Fruit fly (Drosophila melanogaster): ENCODE data around the gene by.

by gene

DNA sequence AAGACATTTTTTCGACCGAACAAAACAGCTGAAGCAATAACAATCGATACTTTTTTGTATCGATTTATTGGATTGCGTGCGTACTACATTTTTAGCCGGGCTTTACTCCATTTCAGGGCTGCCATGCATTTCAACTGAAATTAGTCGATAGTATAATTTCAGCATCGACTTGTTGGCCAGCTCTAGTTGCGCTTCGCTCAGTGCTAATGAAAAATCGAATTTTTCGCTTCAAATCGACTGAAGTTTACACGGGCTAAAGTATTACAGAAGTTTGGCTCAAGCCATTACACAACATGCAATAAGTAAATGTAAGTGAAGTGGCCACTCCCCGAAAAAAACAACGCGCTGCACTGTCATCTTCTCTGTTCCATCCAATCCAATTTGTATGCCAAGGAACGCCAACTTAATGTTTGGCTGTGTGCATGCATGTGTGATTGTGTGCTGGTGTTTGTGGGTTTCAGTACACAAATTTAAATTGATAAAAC is 16.9 kb downstream of the by start, which contains the start of the genes mRpL47, CG8176 and Kdm3 (continued):
- peak; percentile 68 for TF ChIP-seq CG2712 (tag; optimal IDR thresholded peaks at IDR 0.05)
- TF ChIP-seq chn (GFP tag; optimal IDR thresholded peaks at IDR 0.05), result peak; percentile 75
- no peak for TF ChIP-seq Jarid2 (GFP tag; optimal IDR thresholded peaks at IDR 0.05)
- peak; percentile 72 for TF ChIP-seq Dad (GFP tag; optimal IDR thresholded peaks at IDR 0.05)
- no peak for TF ChIP-seq CG3995 (GFP tag; optimal IDR thresholded peaks at IDR 0.05)
- TF ChIP-seq scrt (GFP tag; optimal IDR thresholded peaks at IDR 0.05), result peak; percentile 42
- peak; percentile 38 for TF ChIP-seq CG11398 (GFP tag; optimal IDR thresholded peaks at IDR 0.05)
- no peak for TF ChIP-seq inv (GFP tag; IDR thresholded peaks at IDR 0.05; ENCODE audit: partially characterized antibody)
- TF ChIP-seq CG17802 (tag; optimal IDR thresholded peaks at IDR 0.05), result peak; percentile 21
- TF ChIP-seq CG34376 (GFP tag; optimal IDR thresholded peaks at IDR 0.05), result peak; percentile 78
- TF ChIP-seq CG6813 (GFP tag; optimal IDR thresholded peaks at IDR 0.05), result no peak
- TF ChIP-seq zf30C (GFP tag; optimal IDR thresholded peaks at IDR 0.05), result no peak
- TF ChIP-seq maf-S (GFP tag; optimal IDR thresholded peaks at IDR 0.05), result peak; percentile 54
- TF ChIP-seq CG12104 (GFP tag; optimal IDR thresholded peaks at IDR 0.05), result peak; percentile 25
- TF ChIP-seq CG4328 (GFP tag; optimal IDR thresholded peaks at IDR 0.05), result no peak
- no peak for TF ChIP-seq CG34224 (GFP tag; IDR thresholded peaks at IDR 0.05; ENCODE audit: partially characterized antibody)
- TF ChIP-seq Xbp1 (GFP tag; optimal IDR thresholded peaks at IDR 0.05), result peak; percentile 71
- no peak for TF ChIP-seq E2f2 (GFP tag; IDR thresholded peaks at IDR 0.05)
- TF ChIP-seq CG2199 (GFP tag; IDR thresholded peaks at IDR 0.05), result no peak
- no peak for TF ChIP-seq Doc2 (GFP tag; IDR thresholded peaks at IDR 0.05)
- TF ChIP-seq exex (tag; optimal IDR thresholded peaks at IDR 0.05), result peak; percentile 56
- TF ChIP-seq CG8924 (tag; optimal IDR thresholded peaks at IDR 0.05), result peak; percentile 71
- no peak for TF ChIP-seq aop (GFP tag; IDR thresholded peaks at IDR 0.05)
- peak in 1 of 2 experiments; percentile 13 for TF ChIP-seq bsh (GFP tag; optimal IDR thresholded peaks at IDR 0.05)
- TF ChIP-seq CG17912 (GFP tag; optimal IDR thresholded peaks at IDR 0.05), result no peak
- TF ChIP-seq ttk (GFP tag; IDR thresholded peaks at IDR 0.05), result no peak
- no peak for TF ChIP-seq CG9437 (GFP tag; optimal IDR thresholded peaks at IDR 0.05)
- peak; percentile 83 for TF ChIP-seq CG12769 (tag; optimal IDR thresholded peaks at IDR 0.05)
- no peak for TF ChIP-seq Six4 (GFP tag; optimal IDR thresholded peaks at IDR 0.05)
- no peak for TF ChIP-seq CG4360 (GFP tag; IDR thresholded peaks at IDR 0.05)
- TF ChIP-seq CG16813 (GFP tag; IDR thresholded peaks at IDR 0.05; ENCODE audit: partially characterized antibody), result no peak
- peak; percentile 16 for TF ChIP-seq da (GFP tag; optimal IDR thresholded peaks at IDR 0.05)
- TF ChIP-seq Ptx1 (GFP tag; IDR thresholded peaks at IDR 0.05), result no peak
- TF ChIP-seq en (GFP tag; optimal IDR thresholded peaks at IDR 0.05), result peak; percentile 20
- TF ChIP-seq Mad (GFP tag; optimal IDR thresholded peaks at IDR 0.05), result peak; percentile 66
- TF ChIP-seq CTCF (GFP tag; optimal IDR thresholded peaks at IDR 0.05), result peak; percentile 45
- peak; percentile 52 for TF ChIP-seq CG10654 (GFP tag; optimal IDR thresholded peaks at IDR 0.05)
- TF ChIP-seq so (GFP tag; IDR thresholded peaks at IDR 0.05), result no peak
- TF ChIP-seq stwl (tag; optimal IDR thresholded peaks at IDR 0.05), result peak; percentile 70
- TF ChIP-seq CG11723 (GFP tag; optimal IDR thresholded peaks at IDR 0.05), result no peak
- TF ChIP-seq CG3065 (GFP tag; optimal IDR thresholded peaks at IDR 0.05), result no peak
- no peak for TF ChIP-seq CG12236 (GFP tag; optimal IDR thresholded peaks at IDR 0.05)
- TF ChIP-seq CG43689 (GFP tag; IDR thresholded peaks at IDR 0.05), result no peak
- TF ChIP-seq CG8089 (GFP tag; optimal IDR thresholded peaks at IDR 0.05), result peak; percentile 37
- peak; percentile 35 for TF ChIP-seq ems (GFP tag; optimal IDR thresholded peaks at IDR 0.05)
- TF ChIP-seq TFAM (GFP tag; optimal IDR thresholded peaks at IDR 0.05), result no peak
- peak; percentile 63 for TF ChIP-seq grau (tag; optimal IDR thresholded peaks at IDR 0.05)
- peak; percentile 66 for TF ChIP-seq Dek (tag; optimal IDR thresholded peaks at IDR 0.05)
- no peak for TF ChIP-seq klu (GFP tag; IDR thresholded peaks at IDR 0.05)
- peak; percentile 81 for TF ChIP-seq CG9797 (GFP tag; optimal IDR thresholded peaks at IDR 0.05)
- no peak for TF ChIP-seq gem (tag; optimal IDR thresholded peaks at IDR 0.05)
- TF ChIP-seq ERR (GFP tag; optimal IDR thresholded peaks at IDR 0.05), result peak; percentile 83
